Fruit fly (Drosophila melanogaster): ENCODE measurements around the gene uif.

- no peak for TF ChIP-seq fd96Ca (GFP tag; IDR thresholded peaks at IDR 0.05)
- TF ChIP-seq CG17806 (tag; optimal IDR thresholded peaks at IDR 0.05) = no peak
- no peak for TF ChIP-seq gl (tag; optimal IDR thresholded peaks at IDR 0.05)
- TF ChIP-seq CG13204 (GFP tag; optimal IDR thresholded peaks at IDR 0.05) = no peak
- no peak for TF ChIP-seq Pif1A (GFP tag; optimal IDR thresholded peaks at IDR 0.05)
- no peak for TF ChIP-seq CG8301 (tag; optimal IDR thresholded peaks at IDR 0.05)
- no peak for TF ChIP-seq D1 (tag; optimal IDR thresholded peaks at IDR 0.05)
- TF ChIP-seq Pif1B (GFP tag; optimal IDR thresholded peaks at IDR 0.05) = no peak
- TF ChIP-seq CG15710 (tag; optimal IDR thresholded peaks at IDR 0.05) = no peak
- no peak for TF ChIP-seq CG10348 (GFP tag; IDR thresholded peaks at IDR 0.05)
- no peak for TF ChIP-seq Ets98B (GFP tag; IDR thresholded peaks at IDR 0.05)
Observed at dm6 chr2L:6971597-6972036, 38.5 kb downstream of the uif start, which contains the start of gene snRNP-U1-70K.

Data from whole organism, pupa.